ENCODE assay signal across 5 worm cellular contexts in genomic region chrII:11149866-11150685, ce11.
TF ChIP-seq lines count a peak whose summit lies in the region.

No protein-coding gene starts in this region.

TF ChIP-seq in whole organism, L1 larva, 84 proteins besides CTCF, POLR2A, EP300 and RAD21:
- no peak for TF ChIP-seq nhr-237 (tag; optimal IDR thresholded peaks at IDR 0.05; lab: Kevin White, UChicago)
- peak; percentile 60 for TF ChIP-seq elt-2 (tag; optimal IDR thresholded peaks at IDR 0.05; lab: Kevin White, UChicago)
- TF ChIP-seq dpl-1 (GFP tag; optimal IDR thresholded peaks at IDR 0.05; lab: Kevin White, UChicago), result no peak
- TF ChIP-seq nhr-84 (tag; optimal IDR thresholded peaks at IDR 0.05; lab: Kevin White, UChicago), result no peak
- peak; percentile 14 for TF ChIP-seq hpl-2 (GFP tag; optimal IDR thresholded peaks at IDR 0.05; lab: Kevin White, UChicago)
- TF ChIP-seq efl-3 (GFP tag; optimal IDR thresholded peaks at IDR 0.05; lab: Kevin White, UChicago), result no peak
- TF ChIP-seq aly-2 (tag; optimal IDR thresholded peaks at IDR 0.05; lab: Kevin White, UChicago), result peak; percentile 23
- no peak for TF ChIP-seq hlh-17 (GFP tag; optimal IDR thresholded peaks at IDR 0.05; lab: Kevin White, UChicago; ENCODE audit: borderline replicate concordance)
- peak in 1 of 2 experiments; percentile 62 for TF ChIP-seq lin-35 (GFP tag; optimal IDR thresholded peaks at IDR 0.05; lab: Kevin White, UChicago)
- TF ChIP-seq dsc-1 (tag; optimal IDR thresholded peaks at IDR 0.05; lab: Kevin White, UChicago), result no peak
- peak; percentile 56 for TF ChIP-seq jun-1 (tag; optimal IDR thresholded peaks at IDR 0.05; lab: Kevin White, UChicago)
- TF ChIP-seq ces-1 (GFP tag; optimal IDR thresholded peaks at IDR 0.05; lab: Kevin White, UChicago), result no peak
- no peak for TF ChIP-seq irx-1 (tag; optimal IDR thresholded peaks at IDR 0.05; lab: Kevin White, UChicago)
- peak; percentile 33 for TF ChIP-seq nhr-90 (tag; optimal IDR thresholded peaks at IDR 0.05; lab: Kevin White, UChicago; ENCODE audit: poor library complexity)
- peak; percentile 55 for TF ChIP-seq nhr-85 (tag; lab: Kevin White, UChicago)
- peak; percentile 28 for TF ChIP-seq nhr-71 (tag; optimal IDR thresholded peaks at IDR 0.05; lab: Kevin White, UChicago)
- TF ChIP-seq grh-1 (GFP tag; IDR thresholded peaks at IDR 0.05; lab: Robert Waterston, UW), result 0 out of 2 replicates have a peak, but pooled peaks have one; percentile 10
- TF ChIP-seq ama-1 (optimal IDR thresholded peaks at IDR 0.05; lab: Kevin White, UChicago), result peak; percentile 67
TF ChIP-seq in whole organism, L1 larva: peak in this region for 10.

TF ChIP-seq in whole organism, L2 larva, 48 proteins besides CTCF, POLR2A, EP300 and RAD21:
- TF ChIP-seq ztf-4 (tag; optimal IDR thresholded peaks at IDR 0.05; lab: Kevin White, UChicago) (no peak), unc-62 (GFP tag; optimal IDR thresholded peaks at IDR 0.05; lab: Kevin White, UChicago) (no peak), gmeb-1 (tag; optimal IDR thresholded peaks at IDR 0.05; lab: Kevin White, UChicago) (peak; percentile 40), skn-1 (tag; optimal IDR thresholded peaks at IDR 0.05; lab: Kevin White, UChicago) (no peak), fos-1 (tag; optimal IDR thresholded peaks at IDR 0.05; lab: Kevin White, UChicago) (peak; percentile 4), alr-1 (tag; optimal IDR thresholded peaks at IDR 0.05; lab: Kevin White, UChicago) (no peak), nhr-25 (tag; optimal IDR thresholded peaks at IDR 0.05; lab: Kevin White, UChicago) (no peak), sma-9 (GFP tag; optimal IDR thresholded peaks at IDR 0.05; lab: Kevin White, UChicago) (peak; percentile 45), sma-9 (tag; optimal IDR thresholded peaks at IDR 0.05; lab: Kevin White, UChicago) (no peak), lin-13 (GFP tag; optimal IDR thresholded peaks at IDR 0.05; lab: Kevin White, UChicago) (peak; percentile 8), nhr-129 (tag; optimal IDR thresholded peaks at IDR 0.05; lab: Kevin White, UChicago) (peak; percentile 26)

TF ChIP-seq in whole organism, L3 larva, 47 proteins besides CTCF, POLR2A, EP300 and RAD21 (continues in another document):
- TF ChIP-seq zag-1 (tag; optimal IDR thresholded peaks at IDR 0.05; lab: Kevin White, UChicago) (no peak), elt-1 (tag; optimal IDR thresholded peaks at IDR 0.05; lab: Kevin White, UChicago) (no peak), ceh-82 (tag; optimal IDR thresholded peaks at IDR 0.05; lab: Kevin White, UChicago) (no peak), elt-3 (tag; optimal IDR thresholded peaks at IDR 0.05; lab: Kevin White, UChicago) (no peak), mml-1 (tag; optimal IDR thresholded peaks at IDR 0.05; lab: Kevin White, UChicago) (no peak), nhr-25 (tag; optimal IDR thresholded peaks at IDR 0.05; lab: Kevin White, UChicago) (no peak), pqm-1 (tag; optimal IDR thresholded peaks at IDR 0.05; lab: Kevin White, UChicago) (no peak), daf-12 (tag; optimal IDR thresholded peaks at IDR 0.05; lab: Kevin White, UChicago) (no peak), nhr-77 (tag; optimal IDR thresholded peaks at IDR 0.05; lab: Kevin White, UChicago) (peak; percentile 71), snpc-4 (tag; optimal IDR thresholded peaks at IDR 0.05; lab: Kevin White, UChicago) (no peak), egl-5 (tag; optimal IDR thresholded peaks at IDR 0.05; lab: Kevin White, UChicago) (no peak), lin-15B (tag; optimal IDR thresholded peaks at IDR 0.05; lab: Kevin White, UChicago) (no peak), fkh-2 (tag; optimal IDR thresholded peaks at IDR 0.05; lab: Kevin White, UChicago) (no peak), aly-2 (tag; optimal IDR thresholded peaks at IDR 0.05; lab: Kevin White, UChicago) (peak; percentile 79), lin-39 (tag; optimal IDR thresholded peaks at IDR 0.05; lab: Kevin White, UChicago) (no peak), nhr-43 (tag; optimal IDR thresholded peaks at IDR 0.05; lab: Kevin White, UChicago; ENCODE audit: poor library complexity, severe bottlenecking) (no peak), sea-2 (GFP tag; optimal IDR thresholded peaks at IDR 0.05; lab: Kevin White, UChicago) (no peak), ztf-4 (tag; optimal IDR thresholded peaks at IDR 0.05; lab: Kevin White, UChicago) (no peak), ceh-28 (tag; optimal IDR thresholded peaks at IDR 0.05; lab: Kevin White, UChicago) (peak; percentile 12), fkh-10 (GFP tag; optimal IDR thresholded peaks at IDR 0.05; lab: Kevin White, UChicago) (no peak), nhr-28 (tag; optimal IDR thresholded peaks at IDR 0.05; lab: Kevin White, UChicago) (no peak), nhr-76 (tag; optimal IDR thresholded peaks at IDR 0.05; lab: Kevin White, UChicago) (no peak), tbx-2 (tag; optimal IDR thresholded peaks at IDR 0.05; lab: Kevin White, UChicago) (no peak)

TF ChIP-seq in whole organism, L4 larva, 104 proteins besides CTCF, POLR2A, EP300 and RAD21 (continues in another document):
- no peak for TF ChIP-seq Y5F2A.4 (GFP tag; optimal IDR thresholded peaks at IDR 0.05; lab: Kevin White, UChicago)
- TF ChIP-seq zfp-2 (tag; optimal IDR thresholded peaks at IDR 0.05; lab: Kevin White, UChicago), result no peak
- peak; percentile 79 for TF ChIP-seq mep-1 (tag; optimal IDR thresholded peaks at IDR 0.05; lab: Kevin White, UChicago)
- TF ChIP-seq madf-5 (GFP tag; IDR thresholded peaks at IDR 0.05; lab: Robert Waterston, UW), result no peak
- peak; percentile 66; the same call in 1 of the 2 replicates for TF ChIP-seq tra-1 (GFP tag; IDR thresholded peaks at IDR 0.05; lab: Robert Waterston, UW)
- no peak for TF ChIP-seq dmd-9 (GFP tag; IDR thresholded peaks at IDR 0.05; lab: Robert Waterston, UW)
- peak; percentile 36 for TF ChIP-seq gei-8 (GFP tag; optimal IDR thresholded peaks at IDR 0.05; lab: Kevin White, UChicago)
- TF ChIP-seq F10B5.3 (tag; optimal IDR thresholded peaks at IDR 0.05; lab: Kevin White, UChicago), result no peak
- no peak for TF ChIP-seq daf-19 (GFP tag; conservative IDR thresholded peaks at IDR 0.05; lab: Robert Waterston, UW)
- 0 out of 2 replicates have a peak, but pooled peaks have one; percentile 11 for TF ChIP-seq mdt-29 (GFP tag; IDR thresholded peaks at IDR 0.05; lab: Robert Waterston, UW)
- no peak for TF ChIP-seq lir-3 (tag; optimal IDR thresholded peaks at IDR 0.05; lab: Kevin White, UChicago)
- TF ChIP-seq pqm-1 (tag; optimal IDR thresholded peaks at IDR 0.05; lab: Kevin White, UChicago), result no peak
- no peak for TF ChIP-seq zag-1 (tag; optimal IDR thresholded peaks at IDR 0.05; lab: Kevin White, UChicago)
- TF ChIP-seq egl-27 (tag; optimal IDR thresholded peaks at IDR 0.05; lab: Kevin White, UChicago), result no peak
- no peak for TF ChIP-seq hlh-30 (tag; optimal IDR thresholded peaks at IDR 0.05; lab: Kevin White, UChicago; ENCODE audit: insufficient read depth)
- no peak for TF ChIP-seq F44E2.7 (GFP tag; IDR thresholded peaks at IDR 0.05; lab: Robert Waterston, UW)
- 0 out of 2 replicates have a peak, but pooled peaks have one; percentile 40 for TF ChIP-seq F26F4.8 (GFP tag; conservative IDR thresholded peaks at IDR 0.05; lab: Robert Waterston, UW)
- TF ChIP-seq jun-1 (tag; optimal IDR thresholded peaks at IDR 0.05; lab: Kevin White, UChicago), result peak; percentile 43
- peak; percentile 7 for TF ChIP-seq zip-2 (tag; optimal IDR thresholded peaks at IDR 0.05; lab: Kevin White, UChicago)
- no peak; the same call in 1 of the 2 replicates for TF ChIP-seq pha-4 (GFP tag; IDR thresholded peaks at IDR 0.05; lab: Robert Waterston, UW)
- TF ChIP-seq pha-4 (tag; optimal IDR thresholded peaks at IDR 0.05; lab: Kevin White, UChicago), result no peak
- TF ChIP-seq nhr-42 (GFP tag; IDR thresholded peaks at IDR 0.05; lab: Robert Waterston, UW), result no peak
- TF ChIP-seq ztf-11 (tag; optimal IDR thresholded peaks at IDR 0.05; lab: Kevin White, UChicago), result no peak
- no peak for TF ChIP-seq ZK546.5 (tag; optimal IDR thresholded peaks at IDR 0.05; lab: Kevin White, UChicago)

TF ChIP-seq in whole organism, young adult, 124 proteins besides CTCF, POLR2A, EP300 and RAD21 (continues in another document):
- no peak for TF ChIP-seq D2030.7 (GFP tag; IDR thresholded peaks at IDR 0.05; lab: Robert Waterston, UW)
- no peak for TF ChIP-seq him-1 (tag; optimal IDR thresholded peaks at IDR 0.05; lab: Kevin White, UChicago)
- no peak for TF ChIP-seq egrh-3 (GFP tag; IDR thresholded peaks at IDR 0.05; lab: Robert Waterston, UW)
- no peak; the same call in 1 of the 2 replicates for TF ChIP-seq madf-6 (GFP tag; IDR thresholded peaks at IDR 0.05; lab: Robert Waterston, UW)
- peak; percentile 95 for TF ChIP-seq Y53G8AR.9 (GFP tag; conservative IDR thresholded peaks at IDR 0.05; lab: Robert Waterston, UW)
- no peak for TF ChIP-seq mel-28 (tag; optimal IDR thresholded peaks at IDR 0.05; lab: Kevin White, UChicago; ENCODE audit: borderline replicate concordance)
- TF ChIP-seq cebp-2 (GFP tag; IDR thresholded peaks at IDR 0.05; lab: Robert Waterston, UW), result 0 out of 2 replicates have a peak, but pooled peaks have one; percentile 29
- no peak for TF ChIP-seq K12H6.12 (tag; optimal IDR thresholded peaks at IDR 0.05; lab: Kevin White, UChicago)
- no peak for TF ChIP-seq akir-1 (GFP tag; optimal IDR thresholded peaks at IDR 0.05; lab: Kevin White, UChicago)
- TF ChIP-seq unc-130 (GFP tag; optimal IDR thresholded peaks at IDR 0.05; lab: Kevin White, UChicago), result no peak
- peak; percentile 95 for TF ChIP-seq B0336.3 (GFP tag; IDR thresholded peaks at IDR 0.05; lab: Robert Waterston, UW)
- TF ChIP-seq B0019.2 (GFP tag; conservative IDR thresholded peaks at IDR 0.05; lab: Robert Waterston, UW), result no peak
- no peak for TF ChIP-seq aptf-2 (GFP tag; conservative IDR thresholded peaks at IDR 0.05; lab: Robert Waterston, UW)
- no peak for TF ChIP-seq rec-8 (tag; optimal IDR thresholded peaks at IDR 0.05; lab: Kevin White, UChicago)
- no peak for TF ChIP-seq rcor-1 (GFP tag; IDR thresholded peaks at IDR 0.05; lab: Robert Waterston, UW)
- TF ChIP-seq lag-1 (GFP tag; IDR thresholded peaks at IDR 0.05; lab: Robert Waterston, UW), result no peak
- TF ChIP-seq ceh-91 (GFP tag; IDR thresholded peaks at IDR 0.05; lab: Robert Waterston, UW), result no peak
- TF ChIP-seq dpff-1 (tag; optimal IDR thresholded peaks at IDR 0.05; lab: Kevin White, UChicago), result peak; percentile 48
- TF ChIP-seq B0261.1 (tag; optimal IDR thresholded peaks at IDR 0.05; lab: Kevin White, UChicago), result peak; percentile 12
- TF ChIP-seq ztf-22 (GFP tag; optimal IDR thresholded peaks at IDR 0.05; lab: Kevin White, UChicago), result peak; percentile 73
- no peak for TF ChIP-seq F57C9.4 (tag; optimal IDR thresholded peaks at IDR 0.05; lab: Kevin White, UChicago)
- no peak for TF ChIP-seq lin-35 (GFP tag; optimal IDR thresholded peaks at IDR 0.05; lab: Kevin White, UChicago)
- TF ChIP-seq ekl-4 (GFP tag; IDR thresholded peaks at IDR 0.05; lab: Robert Waterston, UW), result no peak
- peak; percentile 63 for TF ChIP-seq mcd-1 (GFP tag; IDR thresholded peaks at IDR 0.05; lab: Robert Waterston, UW)
- TF ChIP-seq lin-40 (tag; optimal IDR thresholded peaks at IDR 0.05; lab: Kevin White, UChicago), result peak; percentile 10
- TF ChIP-seq ztf-25 (GFP tag; IDR thresholded peaks at IDR 0.05; lab: Robert Waterston, UW), result 0 out of 2 replicates have a peak, but pooled peaks have one; percentile 10
- TF ChIP-seq C17E4.6 (GFP tag; IDR thresholded peaks at IDR 0.05; lab: Robert Waterston, UW), result no peak
